Worm (Caenorhabditis elegans) whole organism, early embryonic: ENCODE data around the gene fbxa-3.
"Not testable (repeated sequence)": the region's sequence is repeated elsewhere in the genome, so short reads cannot be mapped to it uniquely, and the experiment has no call there.

Experiments used
- ama-1 ChIP-seq: fragments of 150-350 bp; optimal IDR thresholded peaks from 2 replicates; lab custom pipeline; 2014
- flt-1 ChIP-seq: fragments of 200-800 bp; sonication (Bioruptor generic); IDR thresholded peaks from 2 replicates; pipeline ENCODE4 v1.3.6; 2022; ENCODE audit warnings: missing genetic modification characterization, missing compliant biosample characterization
- scrt-1 ChIP-seq: fragments of 200-800 bp; sonication (Bioruptor generic); IDR thresholded peaks from 2 replicates; pipeline ENCODE4 v1.3.6; 2022; ENCODE audit warnings: missing genetic modification characterization, missing compliant biosample characterization
- sea-1 ChIP-seq: fragments of 200-800 bp; sonication (Bioruptor generic); conservative IDR thresholded peaks from 2 replicates; pipeline ENCODE4 v1.3.6; 2022; ENCODE audit warnings: missing genetic modification characterization, missing compliant biosample characterization
- tra-4 ChIP-seq: sonication (generic microtip); optimal IDR thresholded peaks from 2 replicates; lab custom pipeline; 2017; ENCODE audit warnings: missing genetic modification characterization, missing compliant biosample characterization

DNA sequence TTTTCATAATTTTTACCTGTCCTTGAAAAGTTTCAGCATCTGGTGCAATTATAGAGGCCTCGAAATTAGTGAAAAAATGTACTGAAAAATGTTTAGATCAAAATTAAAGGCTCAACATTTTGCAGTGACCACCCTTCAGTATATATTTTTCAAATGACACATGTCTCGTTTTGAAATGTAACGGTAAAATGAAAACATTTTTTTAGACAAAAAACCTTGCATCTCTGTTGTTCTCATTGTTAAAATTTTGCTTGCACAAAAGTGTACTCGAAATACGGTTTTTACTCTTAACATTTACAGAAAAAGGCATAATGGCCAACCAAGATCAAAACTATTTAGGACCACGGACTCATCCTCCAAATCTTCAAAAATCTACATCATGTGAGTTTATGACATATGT is 3.7 kb upstream of the fbxa-3 start, which contains the start of gene math-41:
- TF ChIP-seq flt-1; ama-1 (lab: Kevin White, UChicago); scrt-1; tra-4 (tag; lab: Kevin White, UChicago); sea-1 (GFP tag; lab: Robert Waterston, UW): not testable (repeated sequence)
